Worm (Caenorhabditis elegans): Measurements from ENCODE around the gene Y39H10B.3.

Gene Y39H10B.3

ce11 chrV:3634293-3635016 lies 36.1 kb upstream of the Y39H10B.3 start (continued):
- TF ChIP-seq fkh-10 (GFP tag; optimal IDR thresholded peaks at IDR 0.05), result no peak
- no peak for TF ChIP-seq ceh-28 (tag; optimal IDR thresholded peaks at IDR 0.05)
- no peak for TF ChIP-seq sdz-12 (GFP tag; optimal IDR thresholded peaks at IDR 0.05)
- no peak for TF ChIP-seq F44E2.7 (GFP tag; IDR thresholded peaks at IDR 0.05)
- no peak for TF ChIP-seq set-16 (GFP tag; IDR thresholded peaks at IDR 0.05)
- peak; percentile 72 for TF ChIP-seq nhr-77 (tag; optimal IDR thresholded peaks at IDR 0.05)
- TF ChIP-seq attf-4 (tag; optimal IDR thresholded peaks at IDR 0.05), result no peak
- no peak for TF ChIP-seq zip-11 (GFP tag; IDR thresholded peaks at IDR 0.05)
- no peak for TF ChIP-seq ZK337.2 (GFP tag; IDR thresholded peaks at IDR 0.05)
- TF ChIP-seq mdl-1 (tag; optimal IDR thresholded peaks at IDR 0.05), result peak in 1 of 2 experiments; percentile 57
- no peak for TF ChIP-seq Y105C5A.15 (GFP tag; IDR thresholded peaks at IDR 0.05)
- TF ChIP-seq F49E8.2 (tag; optimal IDR thresholded peaks at IDR 0.05; ENCODE audit: borderline replicate concordance), result no peak
- TF ChIP-seq egl-27 (tag; optimal IDR thresholded peaks at IDR 0.05), result no peak
- TF ChIP-seq nhr-28 (tag; optimal IDR thresholded peaks at IDR 0.05), result peak; percentile 93
- TF ChIP-seq nhr-48 (tag; optimal IDR thresholded peaks at IDR 0.05), result peak; percentile 79
- 0 out of 2 replicates have a peak, but pooled peaks have one; percentile 6 for TF ChIP-seq hmg-1.1 (GFP tag; IDR thresholded peaks at IDR 0.05)
- TF ChIP-seq skn-1 (tag; optimal IDR thresholded peaks at IDR 0.05), result no peak
- no peak for TF ChIP-seq ceh-82 (tag; optimal IDR thresholded peaks at IDR 0.05)
- TF ChIP-seq ceh-62 (tag; optimal IDR thresholded peaks at IDR 0.05), result no peak
- TF ChIP-seq nhr-6 (tag; optimal IDR thresholded peaks at IDR 0.05), result no peak
- TF ChIP-seq saeg-2 (GFP tag; IDR thresholded peaks at IDR 0.05), result 0 out of 2 replicates have a peak, but pooled peaks have one; percentile 9
- no peak for TF ChIP-seq zfp-2 (tag; optimal IDR thresholded peaks at IDR 0.05)
- TF ChIP-seq fos-1 (tag; optimal IDR thresholded peaks at IDR 0.05), result no peak
- TF ChIP-seq Y48G9A.11 (GFP tag; IDR thresholded peaks at IDR 0.05), result no peak
- TF ChIP-seq cey-2 (tag; optimal IDR thresholded peaks at IDR 0.05; ENCODE audit: borderline replicate concordance, insufficient read depth), result no peak
- no peak for TF ChIP-seq zag-1 (tag; optimal IDR thresholded peaks at IDR 0.05)
- peak; percentile 42 for TF ChIP-seq duxl-1 (tag; optimal IDR thresholded peaks at IDR 0.05; ENCODE audit: poor library complexity)
- no peak for TF ChIP-seq mdt-29 (GFP tag; IDR thresholded peaks at IDR 0.05)
- no peak for TF ChIP-seq F26F4.8 (GFP tag; conservative IDR thresholded peaks at IDR 0.05)
- TF ChIP-seq lir-3 (tag; optimal IDR thresholded peaks at IDR 0.05), result no peak
- TF ChIP-seq lim-7 (GFP tag; IDR thresholded peaks at IDR 0.05), result no peak
- no peak for TF ChIP-seq ztf-7 (tag; optimal IDR thresholded peaks at IDR 0.05)
- TF ChIP-seq ctbp-1 (GFP tag; IDR thresholded peaks at IDR 0.05), result no peak
- TF ChIP-seq aly-2 (tag; optimal IDR thresholded peaks at IDR 0.05), result no peak
- no peak for TF ChIP-seq spr-1 (tag; optimal IDR thresholded peaks at IDR 0.05)
- no peak for TF ChIP-seq jun-1 (tag; optimal IDR thresholded peaks at IDR 0.05)
- no peak for TF ChIP-seq lin-39 (tag; optimal IDR thresholded peaks at IDR 0.05)
- no peak for TF ChIP-seq lin-15B (tag; optimal IDR thresholded peaks at IDR 0.05)
- peak; percentile 78 for TF ChIP-seq hlh-11 (tag; optimal IDR thresholded peaks at IDR 0.05)
- no peak for TF ChIP-seq pha-4 (GFP tag; IDR thresholded peaks at IDR 0.05)
- no peak for TF ChIP-seq pha-4 (tag; optimal IDR thresholded peaks at IDR 0.05)
- no peak for TF ChIP-seq vab-7 (GFP tag; IDR thresholded peaks at IDR 0.05)
- TF ChIP-seq lin-13 (GFP tag; optimal IDR thresholded peaks at IDR 0.05), result no peak
- TF ChIP-seq nhr-11 (tag; optimal IDR thresholded peaks at IDR 0.05), result no peak
- peak; percentile 97 for TF ChIP-seq dve-1 (tag; optimal IDR thresholded peaks at IDR 0.05; ENCODE audit: insufficient read depth)
- no peak for TF ChIP-seq Y75B8A.6 (GFP tag; IDR thresholded peaks at IDR 0.05)
- peak; percentile 91 for TF ChIP-seq nhr-102 (tag; optimal IDR thresholded peaks at IDR 0.05)
- no peak for TF ChIP-seq mxl-2 (GFP tag; conservative IDR thresholded peaks at IDR 0.05)
- no peak for TF ChIP-seq nhr-25 (tag; optimal IDR thresholded peaks at IDR 0.05; ENCODE audit: borderline replicate concordance, insufficient read depth)
- TF ChIP-seq madf-9 (GFP tag; conservative IDR thresholded peaks at IDR 0.05), result no peak
- peak; percentile 76 for TF ChIP-seq pqm-1 (tag; optimal IDR thresholded peaks at IDR 0.05)
